Fruit fly (Drosophila melanogaster) whole organism, embryonic: ENCODE results near the gene Pisd.
A peak's percentile ranks its signal among the peaks of the same experiment; 100 is the strongest.

Experiments
- Abd-B ChIP-seq: fragments of 200-800 bp; sonication (Bioruptor generic); optimal IDR thresholded peaks from 2 replicates; lab custom pipeline; 2018; ENCODE audit warnings: missing biosample characterization, mild to moderate bottlenecking, missing genetic modification characterization, moderate library complexity
- Bdp1 ChIP-seq: fragments of 200-800 bp; sonication (Bioruptor generic); optimal IDR thresholded peaks from 3 replicates; lab custom pipeline; 2016; ENCODE audit warnings: missing biosample characterization, missing genetic modification characterization
- BtbVII ChIP-seq: fragments of 200-800 bp; sonication (Bioruptor generic); optimal IDR thresholded peaks from 3 replicates; lab custom pipeline; 2017; ENCODE audit warnings: missing biosample characterization, mild to moderate bottlenecking, missing genetic modification characterization
- CG10267 ChIP-seq: fragments of 200-800 bp; sonication (Bioruptor generic); optimal IDR thresholded peaks from 2 replicates; lab custom pipeline; 2018; ENCODE audit warnings: missing biosample characterization, mild to moderate bottlenecking, missing genetic modification characterization, moderate library complexity
- CG11504 ChIP-seq: fragments of 200-800 bp; sonication (Bioruptor generic); optimal IDR thresholded peaks from 3 replicates; lab custom pipeline; 2019; ENCODE audit warnings: missing biosample characterization, mild to moderate bottlenecking, missing genetic modification characterization, moderate library complexity
- CG12104 ChIP-seq: fragments of 200-800 bp; sonication (Bioruptor generic); optimal IDR thresholded peaks from 3 replicates; lab custom pipeline; 2016; ENCODE audit warnings: missing biosample characterization, missing genetic modification characterization
- CG15514 ChIP-seq: fragments of 200-800 bp; sonication (Bioruptor generic); optimal IDR thresholded peaks from 3 replicates; lab custom pipeline; 2017; ENCODE audit warnings: missing biosample characterization, missing genetic modification characterization, mild to moderate bottlenecking, moderate library complexity, missing genetic modification reagents
- CG15696 ChIP-seq: fragments of 200-800 bp; sonication (Bioruptor generic); optimal IDR thresholded peaks from 2 replicates; lab custom pipeline; 2019; ENCODE audit warnings: missing biosample characterization, mild to moderate bottlenecking, missing genetic modification characterization, moderate library complexity
- CG1603 ChIP-seq: fragments of 200-800 bp; sonication (Bioruptor generic); optimal IDR thresholded peaks from 2 replicates; lab custom pipeline; 2019; ENCODE audit warnings: missing biosample characterization, mild to moderate bottlenecking, missing genetic modification characterization, moderate library complexity
- CG1792 ChIP-seq: fragments of 200-800 bp; sonication (Bioruptor generic); optimal IDR thresholded peaks from 2 replicates; lab custom pipeline; 2016; ENCODE audit warnings: missing biosample characterization, missing genetic modification characterization
- CG18599 ChIP-seq: fragments of 200-800 bp; sonication (Bioruptor generic); optimal IDR thresholded peaks from 3 replicates; lab custom pipeline; 2017; ENCODE audit warnings: missing biosample characterization, missing genetic modification characterization, mild to moderate bottlenecking, moderate library complexity, missing genetic modification reagents
- CG2678 ChIP-seq: fragments of 200-800 bp; sonication (Bioruptor generic); optimal IDR thresholded peaks from 3 replicates; lab custom pipeline; 2019; ENCODE audit warnings: missing biosample characterization, mild to moderate bottlenecking, missing genetic modification characterization, moderate library complexity
- CG2875 ChIP-seq: fragments of 200-800 bp; sonication (Bioruptor generic); optimal IDR thresholded peaks from 2 replicates; lab custom pipeline; 2017; ENCODE audit warnings: missing biosample characterization, mild to moderate bottlenecking, missing genetic modification characterization, missing genetic modification reagents
- CG4707 ChIP-seq: fragments of 200-800 bp; sonication (Bioruptor generic); optimal IDR thresholded peaks from 2 replicates; lab custom pipeline; 2018; ENCODE audit warnings: missing biosample characterization, mild to moderate bottlenecking, missing genetic modification characterization, moderate library complexity
- CG4854 ChIP-seq: fragments of 200-800 bp; sonication (Bioruptor generic); optimal IDR thresholded peaks from 2 replicates; lab custom pipeline; 2016; ENCODE audit warnings: missing biosample characterization, missing genetic modification characterization, inconsistent platforms
- CG5245 ChIP-seq: fragments of 200-800 bp; sonication (Bioruptor generic); optimal IDR thresholded peaks from 3 replicates; lab custom pipeline; 2016; ENCODE audit warnings: missing biosample characterization, missing genetic modification characterization
- CG6854 ChIP-seq: fragments of 200-800 bp; sonication (Bioruptor generic); optimal IDR thresholded peaks from 3 replicates; lab custom pipeline; 2017; ENCODE audit warnings: missing biosample characterization, mild to moderate bottlenecking, missing genetic modification characterization
- CG9817 ChIP-seq: fragments of 200-800 bp; sonication (Bioruptor generic); optimal IDR thresholded peaks from 2 replicates; lab custom pipeline; 2018; ENCODE audit warnings: missing biosample characterization, mild to moderate bottlenecking, missing genetic modification characterization, moderate library complexity
- CG9932 ChIP-seq: fragments of 200-800 bp; sonication (Bioruptor generic); IDR thresholded peaks from 2 replicates; pipeline ENCODE4 v1.3.6; 2022; ENCODE audit warnings: missing biosample characterization, missing genetic modification characterization
- CoRest ChIP-seq: fragments of 200-800 bp; sonication (Bioruptor generic); optimal IDR thresholded peaks from 3 replicates; lab custom pipeline; 2018; ENCODE audit warnings: missing biosample characterization, mild to moderate bottlenecking, missing genetic modification characterization, moderate library complexity
- Fer1 ChIP-seq: fragments of 200-800 bp; sonication (Bioruptor generic); optimal IDR thresholded peaks from 2 replicates; lab custom pipeline; 2017; ENCODE audit warnings: missing biosample characterization, mild to moderate bottlenecking, missing genetic modification characterization
- Fer2 ChIP-seq: fragments of 200-800 bp; sonication (Bioruptor generic); optimal IDR thresholded peaks from 2 replicates; lab custom pipeline; 2018; ENCODE audit warnings: missing biosample characterization, mild to moderate bottlenecking, missing genetic modification characterization, moderate library complexity
- Fer3 ChIP-seq: fragments of 200-800 bp; sonication (Bioruptor generic); optimal IDR thresholded peaks from 2 replicates; lab custom pipeline; 2018; ENCODE audit warnings: missing biosample characterization, mild to moderate bottlenecking, missing genetic modification characterization, moderate library complexity
- Neu2 ChIP-seq: fragments of 200-800 bp; sonication (Bioruptor generic); optimal IDR thresholded peaks from 3 replicates; lab custom pipeline; 2016; ENCODE audit warnings: missing biosample characterization, missing genetic modification characterization, borderline replicate concordance
- Oli ChIP-seq: fragments of 200-800 bp; sonication (Bioruptor generic); optimal IDR thresholded peaks from 2 replicates; lab custom pipeline; 2018; ENCODE audit warnings: missing biosample characterization, mild to moderate bottlenecking, missing genetic modification characterization, moderate library complexity
- PHDP ChIP-seq: fragments of 200-800 bp; sonication (Bioruptor generic); optimal IDR thresholded peaks from 3 replicates; lab custom pipeline; 2018; ENCODE audit warnings: missing biosample characterization, mild to moderate bottlenecking, missing genetic modification characterization, moderate library complexity
- Poxn ChIP-seq: fragments of 200-800 bp; sonication (Bioruptor generic); IDR thresholded peaks from 2 replicates; pipeline ENCODE4 v1.3.6; 2022; ENCODE audit warnings: missing biosample characterization, missing genetic modification characterization
- Rx ChIP-seq: fragments of 200-800 bp; sonication (Bioruptor generic); IDR thresholded peaks from 2 replicates; pipeline ENCODE4 v1.3.6; 2022; ENCODE audit warnings: missing biosample characterization, missing genetic modification characterization
- Xbp1 ChIP-seq: fragments of 200-800 bp; sonication (Bioruptor generic); optimal IDR thresholded peaks from 3 replicates; lab custom pipeline; 2016; ENCODE audit warnings: missing biosample characterization, mild to moderate bottlenecking, missing genetic modification characterization
- YL-1 ChIP-seq: fragments of 200-800 bp; sonication (Bioruptor generic); optimal IDR thresholded peaks from 3 replicates; lab custom pipeline; 2017; ENCODE audit warnings: missing biosample characterization, mild to moderate bottlenecking, missing genetic modification characterization
- abd-A ChIP-seq: fragments of 200-800 bp; sonication (Bioruptor generic); optimal IDR thresholded peaks from 3 replicates; lab custom pipeline; 2019; ENCODE audit warnings: missing biosample characterization, mild to moderate bottlenecking, missing genetic modification characterization, moderate library complexity
- br ChIP-seq: fragments of >200 bp; optimal IDR thresholded peaks from 2 replicates; lab custom pipeline; 2017
- cg ChIP-seq: fragments of 200-800 bp; sonication (Bioruptor generic); optimal IDR thresholded peaks from 3 replicates; lab custom pipeline; 2019; ENCODE audit warnings: missing biosample characterization, mild to moderate bottlenecking, missing genetic modification characterization, moderate library complexity
- cwo ChIP-seq: fragments of 200-800 bp; sonication (Bioruptor generic); optimal IDR thresholded peaks from 3 replicates; lab custom pipeline; 2017; ENCODE audit warnings: missing biosample characterization, missing genetic modification characterization, mild to moderate bottlenecking, moderate library complexity, missing genetic modification reagents
- dmrt99B ChIP-seq: fragments of 200-800 bp; sonication (Bioruptor generic); optimal IDR thresholded peaks from 2 replicates; lab custom pipeline; 2018; ENCODE audit warnings: missing biosample characterization, mild to moderate bottlenecking, missing genetic modification characterization, moderate library complexity
- fd96Cb ChIP-seq: fragments of 200-800 bp; sonication (Bioruptor generic); optimal IDR thresholded peaks from 2 replicates; lab custom pipeline; 2018; ENCODE audit warnings: missing biosample characterization, mild to moderate bottlenecking, missing genetic modification characterization, moderate library complexity
- gce ChIP-seq: fragments of 200-800 bp; sonication (Bioruptor generic); IDR thresholded peaks from 3 replicates; pipeline ENCODE4 v1.3.6; 2022; ENCODE audit warnings: missing biosample characterization, missing genetic modification characterization
- grau ChIP-seq: fragments of 200-800 bp; optimal IDR thresholded peaks from 3 replicates; lab custom pipeline; 2019; ENCODE audit warnings: missing biosample characterization, mild to moderate bottlenecking, missing genetic modification characterization, moderate library complexity
- gsb-n ChIP-seq: fragments of 200-800 bp; sonication (Bioruptor generic); optimal IDR thresholded peaks from 3 replicates; lab custom pipeline; 2018; ENCODE audit warnings: missing biosample characterization, mild to moderate bottlenecking, missing genetic modification characterization
- lola ChIP-seq, 3 experiments: fragments of >200 bp in 2 of 3; fragments of 200-800 bp in 1 of 3; sonication (Bioruptor generic) in 1 of 3; optimal IDR thresholded peaks; 2 replicates each; lab custom pipeline; 2017 to 2019; ENCODE audit warnings: missing biosample characterization in 3 of 3, missing genetic modification characterization in 3 of 3, mild to moderate bottlenecking in 1 of 3, moderate library complexity in 1 of 3
- mam ChIP-seq: fragments of 200-800 bp; sonication (Bioruptor generic); optimal IDR thresholded peaks from 3 replicates; lab custom pipeline; 2016; ENCODE audit warnings: missing biosample characterization, missing genetic modification characterization
- oc ChIP-seq: fragments of 200-800 bp; sonication (Bioruptor generic); optimal IDR thresholded peaks from 2 replicates; lab custom pipeline; 2018; ENCODE audit warnings: missing biosample characterization, mild to moderate bottlenecking, missing genetic modification characterization, moderate library complexity
- odd ChIP-seq: fragments of 200-800 bp; sonication (Bioruptor generic); optimal IDR thresholded peaks from 2 replicates; lab custom pipeline; 2017; ENCODE audit warnings: missing biosample characterization, mild to moderate bottlenecking, missing genetic modification characterization
- otp ChIP-seq: fragments of 200-800 bp; sonication (Bioruptor generic); IDR thresholded peaks from 3 replicates; pipeline ENCODE4, ENCODE4 v1.3.6; 2022; ENCODE audit warnings: missing biosample characterization, missing genetic modification characterization
- p53 ChIP-seq: fragments of 200-800 bp; sonication (Bioruptor generic); optimal IDR thresholded peaks from 2 replicates; lab custom pipeline; 2016; ENCODE audit warnings: missing biosample characterization, missing genetic modification characterization
- sd ChIP-seq: fragments of 200-800 bp; sonication (Bioruptor generic); optimal IDR thresholded peaks from 3 replicates; lab custom pipeline; 2018; ENCODE audit warnings: missing biosample characterization, mild to moderate bottlenecking, missing genetic modification characterization, moderate library complexity
- ttk ChIP-seq: fragments of 200-800 bp; sonication (Bioruptor generic); IDR thresholded peaks from 2 replicates; pipeline ENCODE4 v2.1.2; 2022; ENCODE audit warnings: missing biosample characterization, missing genetic modification characterization
- usp ChIP-seq: fragments of >200 bp; optimal IDR thresholded peaks from 2 replicates; lab custom pipeline; 2017; ENCODE audit warnings: missing biosample characterization, missing genetic modification characterization
- vfl ChIP-seq: fragments of 200-800 bp; sonication (Bioruptor generic); optimal IDR thresholded peaks from 2 replicates; lab custom pipeline; 2016; ENCODE audit warnings: missing biosample characterization, missing genetic modification characterization
- wor ChIP-seq: fragments of 200-800 bp; sonication (Bioruptor generic); IDR thresholded peaks from 2 replicates; pipeline ENCODE4 v1.3.6; 2022; ENCODE audit warnings: missing biosample characterization, missing genetic modification characterization
- yki ChIP-seq: fragments of >200 bp; optimal IDR thresholded peaks from 3 replicates; lab custom pipeline; 2018

The Pisd gene

dm6 chr3R:24073703-24074102 is 23.1 kb downstream of the Pisd start (continued):
- TF ChIP-seq CG9817 (tag; lab: Kevin White, UChicago) (no peak), CG1603 (tag; lab: Kevin White, UChicago) (no peak), wor (GFP tag; lab: Robert Waterston, UW) (no peak), CG11504 (tag; lab: Kevin White, UChicago) (peak; percentile 36), CG18599 (GFP tag; lab: Kevin White, UChicago) (peak; percentile 71), oc (no peak), gce (no peak), CG2678 (peak; percentile 54), CG10267 (no peak), Xbp1 (GFP tag; lab: Kevin White, UChicago) (no peak), Fer2 (no peak), CG12104 (GFP tag; lab: Kevin White, UChicago) (no peak), CoRest (tag; lab: Kevin White, UChicago) (peak; percentile 21), YL-1 (GFP tag; lab: Kevin White, UChicago) (no peak), CG9932 (0 out of 2 replicates have a peak, but pooled peaks have one; percentile 10), gsb-n (no peak), Fer1 (GFP tag; lab: Kevin White, UChicago) (peak; percentile 56), dmrt99B (tag; lab: Kevin White, UChicago) (peak; percentile 23), yki (lab: Kevin White, UChicago) (no peak), Abd-B (GFP tag; lab: Kevin White, UChicago) (no peak), sd (peak; percentile 76), fd96Cb (tag; lab: Kevin White, UChicago) (no peak), cg (GFP tag; lab: Kevin White, UChicago) (no peak), grau (tag; lab: Kevin White, UChicago) (peak; percentile 16), CG5245 (GFP tag; lab: Kevin White, UChicago) (no peak), vfl (GFP tag; lab: Kevin White, UChicago) (no peak), Oli (tag; lab: Kevin White, UChicago) (peak; percentile 5), p53 (no peak), otp (no peak), usp (GFP tag; lab: Kevin White, UChicago) (no peak), CG2875 (no peak), BtbVII (GFP tag; lab: Kevin White, UChicago) (peak; percentile 51), ttk (GFP tag; lab: Robert Waterston, UW) (no peak), Neu2 (GFP tag; lab: Kevin White, UChicago) (no peak), CG4707 (GFP tag; lab: Kevin White, UChicago) (no peak), odd (GFP tag; lab: Kevin White, UChicago) (peak; percentile 1), cwo (peak; percentile 21), Fer3 (tag; lab: Kevin White, UChicago) (peak; percentile 40), Bdp1 (GFP tag; lab: Kevin White, UChicago) (no peak), Rx (GFP tag; lab: Robert Waterston, UW) (no peak), CG4854 (GFP tag; lab: Kevin White, UChicago) (no peak), CG15514 (GFP tag; lab: Kevin White, UChicago) (peak; percentile 19), PHDP (tag; lab: Kevin White, UChicago) (peak; percentile 10), lola (GFP tag; optimal IDR thresholded peaks at IDR 0.05; lab: Kevin White, UChicago) (no peak), CG15696 (tag; lab: Kevin White, UChicago) (no peak), CG1792 (no peak), Poxn (GFP tag; lab: Robert Waterston, UW) (no peak), abd-A (peak; percentile 46), mam (no peak), CG6854 (GFP tag; lab: Kevin White, UChicago) (no peak), br (lab: Kevin White, UChicago) (no peak)
